Worm (Caenorhabditis elegans): ENCODE data around the gene imp-2.

- no peak for TF ChIP-seq ztf-23 (GFP tag; IDR thresholded peaks at IDR 0.05)
- TF ChIP-seq flt-1 (GFP tag; IDR thresholded peaks at IDR 0.05): no peak
- TF ChIP-seq med-1 (GFP tag; optimal IDR thresholded peaks at IDR 0.05; ENCODE audit: insufficient read depth): no peak
- no peak for TF ChIP-seq cog-1 (tag; optimal IDR thresholded peaks at IDR 0.05)
- TF ChIP-seq ref-1 (GFP tag; conservative IDR thresholded peaks at IDR 0.05): no peak
Measured at ce11 chrIV:11130774-11131173, 12.1 kb upstream of the imp-2 start.
